Fruit fly (Drosophila melanogaster): ENCODE data around the gene chico.

Gene chico

DNA sequence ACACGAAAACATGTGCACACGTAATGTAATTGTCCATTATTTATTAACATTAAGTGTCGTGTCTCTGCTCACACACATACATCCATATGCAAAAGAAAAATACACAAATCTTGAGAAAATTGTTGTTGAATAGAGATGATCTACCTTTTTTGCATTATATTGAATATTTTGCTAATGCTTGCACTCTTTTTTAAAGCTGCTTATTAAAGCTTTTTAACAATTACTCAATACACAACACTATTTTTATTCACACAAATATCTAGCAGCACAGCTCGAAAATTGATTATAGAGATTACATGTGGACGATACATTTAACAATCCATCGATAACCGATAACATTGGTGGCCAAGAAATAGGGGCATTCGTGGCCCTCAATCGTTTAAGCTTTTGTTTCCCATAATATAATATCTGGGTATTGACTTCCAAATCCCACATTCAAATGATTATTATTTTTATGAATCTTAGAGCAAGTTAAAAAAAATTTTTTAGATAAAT lies 45.2 kb upstream of the chico start, which contains the start of gene Ufd4 (continued):
- TF ChIP-seq ara (GFP tag; IDR thresholded peaks at IDR 0.05) (no peak; the same call in 1 of the 2 replicates), CG9215 (GFP tag; IDR thresholded peaks at IDR 0.05) (no peak), lov (optimal IDR thresholded peaks at IDR 0.05) (no peak), lov (GFP tag; IDR thresholded peaks at IDR 0.05) (no peak; the same call in 2 of the 3 replicates), lola (GFP tag; optimal IDR thresholded peaks at IDR 0.05) (peak in 1 of 3 experiments; percentile 66), seq (GFP tag; IDR thresholded peaks at IDR 0.05) (no peak), Taf1 (GFP tag; IDR thresholded peaks at IDR 0.05) (no peak), CG6175 (GFP tag; IDR thresholded peaks at IDR 0.05) (no peak), CG30431 (GFP tag; optimal IDR thresholded peaks at IDR 0.05) (no peak), Hr51 (GFP tag; optimal IDR thresholded peaks at IDR 0.05) (peak in 1 of 2 experiments; percentile 56), sr (GFP tag; IDR thresholded peaks at IDR 0.05) (no peak), CG31224 (GFP tag; IDR thresholded peaks at IDR 0.05) (no peak), MBD-R2 (GFP tag; IDR thresholded peaks at IDR 0.05) (peak; percentile 45; the same call in 1 of the 2 replicates), CG10979 (tag; optimal IDR thresholded peaks at IDR 0.05) (peak; percentile 64), CG32772 (GFP tag; IDR thresholded peaks at IDR 0.05) (no peak), CG13624 (GFP tag; optimal IDR thresholded peaks at IDR 0.05) (peak; percentile 66), hb (GFP tag; IDR thresholded peaks at IDR 0.05; ENCODE audit: partially characterized antibody) (no peak), pfk (GFP tag; optimal IDR thresholded peaks at IDR 0.05) (peak; percentile 47), jing (GFP tag; optimal IDR thresholded peaks at IDR 0.05) (no peak), CG8089 (GFP tag; optimal IDR thresholded peaks at IDR 0.05) (peak; percentile 14), B-H1 (GFP tag; IDR thresholded peaks at IDR 0.05) (peak; percentile 46; the same call in 1 of the 3 replicates), Hmx (GFP tag; optimal IDR thresholded peaks at IDR 0.05) (no peak), CG18011 (GFP tag; optimal IDR thresholded peaks at IDR 0.05) (peak; percentile 19), CG10565 (GFP tag; optimal IDR thresholded peaks at IDR 0.05) (no peak), CG3838 (GFP tag; optimal IDR thresholded peaks at IDR 0.05) (no peak), CG6791 (GFP tag; IDR thresholded peaks at IDR 0.05; ENCODE audit: partially characterized antibody) (no peak), kay (GFP tag; optimal IDR thresholded peaks at IDR 0.05) (no peak), lab (GFP tag; optimal IDR thresholded peaks at IDR 0.05) (no peak), CG12219 (GFP tag; optimal IDR thresholded peaks at IDR 0.05) (no peak), C15 (GFP tag; IDR thresholded peaks at IDR 0.05) (no peak), zen2 (GFP tag; IDR thresholded peaks at IDR 0.05; ENCODE audit: partially characterized antibody) (no peak; the same call in 2 of the 3 replicates), CG9437 (GFP tag; optimal IDR thresholded peaks at IDR 0.05) (no peak), vfl (GFP tag; optimal IDR thresholded peaks at IDR 0.05) (peak; percentile 46), CG13894 (tag; optimal IDR thresholded peaks at IDR 0.05) (no peak), cwo (GFP tag; optimal IDR thresholded peaks at IDR 0.05) (no peak), schlank (tag; optimal IDR thresholded peaks at IDR 0.05) (no peak), Neu2 (GFP tag; optimal IDR thresholded peaks at IDR 0.05; ENCODE audit: borderline replicate concordance) (no peak), CG6254 (GFP tag; optimal IDR thresholded peaks at IDR 0.05) (peak; percentile 41), gt (GFP tag; IDR thresholded peaks at IDR 0.05) (no peak), CG1603 (tag; optimal IDR thresholded peaks at IDR 0.05) (no peak), Antp (GFP tag; optimal IDR thresholded peaks at IDR 0.05) (no peak), mld (GFP tag; IDR thresholded peaks at IDR 0.05; ENCODE audit: partially characterized antibody) (no peak), dmrt99B (tag; optimal IDR thresholded peaks at IDR 0.05) (no peak), Ssrp (tag; optimal IDR thresholded peaks at IDR 0.05) (peak; percentile 68), CG13424 (tag; optimal IDR thresholded peaks at IDR 0.05) (peak; percentile 73), CG17361 (GFP tag; IDR thresholded peaks at IDR 0.05) (no peak), CG12391 (tag; optimal IDR thresholded peaks at IDR 0.05) (peak; percentile 82), CG4854 (GFP tag; optimal IDR thresholded peaks at IDR 0.05) (peak; percentile 35), CG30403 (GFP tag; optimal IDR thresholded peaks at IDR 0.05) (peak; percentile 67), CG14965 (GFP tag; optimal IDR thresholded peaks at IDR 0.05; ENCODE audit: borderline replicate concordance) (no peak)
